Worm (Caenorhabditis elegans) whole organism, early embryonic: Measurements from ENCODE around the gene zig-3.

Source experiments
- B0310.2 ChIP-seq: sonication (generic microtip); optimal IDR thresholded peaks from 2 replicates; lab custom pipeline; 2016; ENCODE audit warnings: mild to moderate bottlenecking, missing genetic modification characterization, missing compliant biosample characterization
- F13C5.2 ChIP-seq: sonication (generic microtip); optimal IDR thresholded peaks from 2 replicates; lab custom pipeline; 2017; ENCODE audit warnings: mild to moderate bottlenecking, missing genetic modification characterization, inconsistent platforms, missing compliant biosample characterization
- aly-1 ChIP-seq: sonication (generic microtip); optimal IDR thresholded peaks from 2 replicates; lab custom pipeline; 2016; ENCODE audit warnings: missing genetic modification characterization, missing compliant biosample characterization
- ama-1 ChIP-seq: fragments of 150-350 bp; optimal IDR thresholded peaks from 2 replicates; lab custom pipeline; 2014
- ceh-13 ChIP-seq: fragments of 200-800 bp; sonication (Bioruptor generic); optimal IDR thresholded peaks from 2 replicates; lab custom pipeline; 2018; ENCODE audit warnings: mild to moderate bottlenecking, missing genetic modification characterization, missing compliant biosample characterization
- ceh-36 ChIP-seq: sonication (generic microtip); optimal IDR thresholded peaks from 2 replicates; lab custom pipeline; 2016; ENCODE audit warnings: missing genetic modification characterization, inconsistent platforms, missing compliant biosample characterization
- ets-7 ChIP-seq: sonication (generic microtip); optimal IDR thresholded peaks from 2 replicates; lab custom pipeline; 2016; ENCODE audit warnings: missing genotype, missing genetic modification characterization, missing compliant biosample characterization
- flt-1 ChIP-seq: fragments of 200-800 bp; sonication (Bioruptor generic); IDR thresholded peaks from 2 replicates; pipeline ENCODE4 v1.3.6; 2022; ENCODE audit warnings: missing genetic modification characterization, missing compliant biosample characterization
- hmbx-1 ChIP-seq: sonication (generic microtip); optimal IDR thresholded peaks from 2 replicates; lab custom pipeline; 2016; ENCODE audit warnings: mild to moderate bottlenecking, missing genetic modification characterization, missing compliant biosample characterization
- hmg-4 ChIP-seq: fragments of 200-800 bp; sonication (Bioruptor generic); optimal IDR thresholded peaks from 2 replicates; lab custom pipeline; 2018; ENCODE audit warnings: mild to moderate bottlenecking, missing genetic modification characterization, missing compliant biosample characterization
- hnd-1 ChIP-seq: sonication (generic microtip); optimal IDR thresholded peaks from 2 replicates; lab custom pipeline; 2016; ENCODE audit warnings: missing genetic modification characterization, missing compliant biosample characterization
- pes-1 ChIP-seq: fragments of 200-800 bp; sonication (Bioruptor generic); IDR thresholded peaks from 2 replicates; pipeline ENCODE4 v1.3.6; 2022; ENCODE audit warnings: missing genetic modification reagents, missing genetic modification characterization, missing compliant biosample characterization
- scrt-1 ChIP-seq: fragments of 200-800 bp; sonication (Bioruptor generic); IDR thresholded peaks from 2 replicates; pipeline ENCODE4 v1.3.6; 2022; ENCODE audit warnings: missing genetic modification characterization, missing compliant biosample characterization
- sea-1 ChIP-seq: fragments of 200-800 bp; sonication (Bioruptor generic); conservative IDR thresholded peaks from 2 replicates; pipeline ENCODE4 v1.3.6; 2022; ENCODE audit warnings: missing genetic modification characterization, missing compliant biosample characterization
- tbx-11 ChIP-seq: fragments of 200-800 bp; sonication (Bioruptor generic); IDR thresholded peaks from 2 replicates; pipeline ENCODE4 v1.3.6; 2022; ENCODE audit warnings: missing genetic modification characterization, missing compliant biosample characterization
- tbx-37 ChIP-seq: fragments of 200-800 bp; sonication (Bioruptor generic); conservative IDR thresholded peaks from 2 replicates; pipeline ENCODE4 v1.3.6; 2022; ENCODE audit warnings: missing genetic modification reagents, missing genetic modification characterization, missing compliant biosample characterization
- tra-4 ChIP-seq: sonication (generic microtip); optimal IDR thresholded peaks from 2 replicates; lab custom pipeline; 2017; ENCODE audit warnings: missing genetic modification characterization, missing compliant biosample characterization

zig-3 gene

DNA sequence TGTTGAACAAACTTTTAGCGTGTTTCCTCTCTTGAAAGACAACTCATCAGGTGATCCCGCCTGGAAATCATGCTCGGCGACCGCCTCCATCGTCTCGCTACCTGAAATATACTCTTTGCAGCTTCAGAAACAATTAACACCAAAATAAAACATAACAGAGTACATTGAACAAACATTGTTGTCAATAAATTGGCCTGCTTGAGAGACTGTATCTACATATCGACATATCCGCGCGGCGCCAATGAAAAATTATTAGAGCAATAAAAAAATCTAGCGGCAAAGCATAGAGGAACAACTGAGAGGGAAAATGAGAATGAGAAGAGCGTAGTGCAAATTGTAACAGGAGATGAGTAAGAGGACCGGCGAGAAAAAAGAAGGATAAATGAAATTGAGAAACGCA is 31.1 kb downstream of the zig-3 start, which contains the start of gene sem-5:
TSS of gene sem-5 (minus strand) at position 101 of the 400 bp plus-strand sequence.
- TF ChIP-seq ceh-36 (tag; lab: Kevin White, UChicago) (no peak), scrt-1 (GFP tag; lab: Robert Waterston, UW) (no peak), hnd-1 (tag; lab: Kevin White, UChicago) (no peak), pes-1 (GFP tag; lab: Robert Waterston, UW) (0 out of 2 replicates have a peak, but pooled peaks have one; percentile 5)

DNA sequence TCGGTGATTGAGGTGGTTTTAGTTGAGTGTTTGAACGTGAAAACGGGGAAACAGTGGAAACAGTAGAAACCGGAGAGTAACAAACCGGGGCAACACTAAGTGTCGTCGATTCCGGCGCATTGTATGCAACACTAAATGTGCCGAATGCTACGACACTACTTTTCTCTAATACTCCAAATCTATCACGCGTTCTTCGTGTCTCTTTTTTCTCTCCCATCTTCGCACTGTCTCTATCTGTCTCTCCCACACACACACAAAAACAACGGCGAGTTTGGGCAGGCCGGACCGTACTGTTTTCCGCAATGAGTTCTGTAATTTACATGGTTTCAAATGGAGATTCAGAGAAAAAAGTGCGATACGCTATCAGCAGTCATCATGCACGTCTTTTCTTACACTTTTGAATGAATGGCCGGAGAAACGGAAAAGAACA is 31.5 kb downstream of the zig-3 start:
- peak; percentile 59 for TF ChIP-seq hmg-4
- no peak for TF ChIP-seq flt-1 (GFP tag; lab: Robert Waterston, UW)
- no peak for TF ChIP-seq tra-4
- no peak for TF ChIP-seq tbx-37 (GFP tag; lab: Robert Waterston, UW)
- TF ChIP-seq ets-7 (tag; lab: Kevin White, UChicago): no peak
- TF ChIP-seq F13C5.2: peak; percentile 48
- no peak for TF ChIP-seq hnd-1 (tag; lab: Kevin White, UChicago)
- TF ChIP-seq ama-1: no peak
- TF ChIP-seq aly-1 (tag; lab: Kevin White, UChicago): peak; percentile 60
- no peak for TF ChIP-seq tbx-11 (GFP tag; lab: Robert Waterston, UW)
- no peak for TF ChIP-seq hmbx-1 (tag; lab: Kevin White, UChicago)
- TF ChIP-seq pes-1 (GFP tag; lab: Robert Waterston, UW): 0 out of 2 replicates have a peak, but pooled peaks have one; percentile 3
- TF ChIP-seq sea-1 (GFP tag; lab: Robert Waterston, UW): no peak

DNA sequence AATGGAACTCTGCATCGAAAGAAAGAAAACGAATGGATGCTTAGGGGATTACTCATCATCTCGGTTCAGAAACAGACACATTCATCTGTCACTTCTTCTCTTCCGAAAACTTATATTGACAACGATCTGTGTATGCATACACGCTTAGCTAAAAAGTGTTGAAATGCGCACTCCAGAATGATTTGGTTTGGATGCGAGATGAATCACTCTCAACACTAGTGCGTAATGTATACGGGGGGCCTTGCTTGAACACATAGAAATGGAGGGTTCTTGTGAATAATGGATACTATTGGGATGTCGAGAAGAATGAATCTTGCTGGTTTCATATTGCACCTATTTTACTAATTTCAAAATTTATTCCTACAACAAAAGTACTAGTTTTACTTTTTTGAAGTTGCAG is 33.5 kb downstream of the zig-3 start:
- no peak for TF ChIP-seq B0310.2
- TF ChIP-seq ceh-13 (GFP tag; lab: Kevin White, UChicago): no peak
- TF ChIP-seq ets-7 (tag; lab: Kevin White, UChicago): no peak

DNA sequence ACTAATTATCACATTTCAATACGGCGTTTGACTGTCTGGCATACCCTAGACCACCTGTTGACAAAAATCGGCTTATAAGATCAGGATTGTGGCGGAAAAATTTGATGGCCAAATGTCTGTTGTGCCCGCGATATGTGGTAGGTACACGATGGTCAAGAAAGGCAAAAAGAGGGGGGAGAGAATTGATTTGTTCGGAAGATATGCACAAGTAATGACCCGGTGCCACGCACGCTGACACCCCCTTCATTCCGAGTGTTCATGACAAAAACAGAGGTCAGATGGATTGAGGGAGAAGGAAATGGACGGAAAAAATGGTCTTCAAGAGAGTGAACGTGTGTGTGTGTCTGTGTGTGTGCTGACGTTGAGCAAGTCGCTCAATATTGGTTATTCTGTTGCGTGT is 34.9 kb downstream of the zig-3 start:
- TF ChIP-seq tbx-11 (GFP tag; lab: Robert Waterston, UW) (0 out of 2 replicates have a peak, but pooled peaks have one; percentile 11), flt-1 (GFP tag; lab: Robert Waterston, UW) (no peak), scrt-1 (GFP tag; lab: Robert Waterston, UW) (0 out of 2 replicates have a peak, but pooled peaks have one; percentile 47), hmbx-1 (tag; lab: Kevin White, UChicago) (no peak), aly-1 (tag; lab: Kevin White, UChicago) (no peak), sea-1 (GFP tag; lab: Robert Waterston, UW) (no peak), tbx-37 (GFP tag; lab: Robert Waterston, UW) (no peak), ceh-36 (tag; lab: Kevin White, UChicago) (no peak), ets-7 (tag; lab: Kevin White, UChicago) (no peak), pes-1 (GFP tag; lab: Robert Waterston, UW) (no peak), B0310.2 (no peak), tra-4 (no peak), ceh-13 (GFP tag; lab: Kevin White, UChicago) (no peak), hnd-1 (tag; lab: Kevin White, UChicago) (no peak), F13C5.2 (no peak), ama-1 (no peak), hmg-4 (peak; percentile 68)

DNA sequence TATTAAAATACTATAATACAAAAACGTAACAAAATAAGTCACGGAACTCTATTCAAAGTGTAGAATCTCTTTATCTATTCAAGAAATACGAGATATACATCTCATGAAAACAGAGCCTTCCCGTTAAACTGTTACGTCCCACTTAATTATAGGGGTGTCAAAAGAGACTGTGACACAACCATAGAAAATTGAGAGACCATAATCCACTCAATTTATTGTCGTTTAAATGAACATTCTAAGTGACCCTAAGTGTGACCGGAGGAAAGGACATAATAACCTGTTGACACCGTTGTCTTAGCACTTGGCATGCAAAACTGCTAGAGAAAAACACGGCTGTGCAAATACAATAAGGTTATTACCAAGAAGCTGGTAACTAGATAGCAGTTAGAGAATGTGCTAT is 38.0 kb downstream of the zig-3 start:
- TF ChIP-seq B0310.2: no peak
- no peak for TF ChIP-seq hmbx-1 (tag; lab: Kevin White, UChicago)
- no peak for TF ChIP-seq tbx-11 (GFP tag; lab: Robert Waterston, UW)
- TF ChIP-seq F13C5.2: no peak
- no peak for TF ChIP-seq tra-4
- no peak for TF ChIP-seq flt-1 (GFP tag; lab: Robert Waterston, UW)
- TF ChIP-seq ets-7 (tag; lab: Kevin White, UChicago): no peak
- no peak for TF ChIP-seq ceh-36 (tag; lab: Kevin White, UChicago)
- TF ChIP-seq scrt-1 (GFP tag; lab: Robert Waterston, UW): no peak
- no peak for TF ChIP-seq ceh-13 (GFP tag; lab: Kevin White, UChicago)
- no peak for TF ChIP-seq hnd-1 (tag; lab: Kevin White, UChicago)
- no peak for TF ChIP-seq pes-1 (GFP tag; lab: Robert Waterston, UW)

DNA sequence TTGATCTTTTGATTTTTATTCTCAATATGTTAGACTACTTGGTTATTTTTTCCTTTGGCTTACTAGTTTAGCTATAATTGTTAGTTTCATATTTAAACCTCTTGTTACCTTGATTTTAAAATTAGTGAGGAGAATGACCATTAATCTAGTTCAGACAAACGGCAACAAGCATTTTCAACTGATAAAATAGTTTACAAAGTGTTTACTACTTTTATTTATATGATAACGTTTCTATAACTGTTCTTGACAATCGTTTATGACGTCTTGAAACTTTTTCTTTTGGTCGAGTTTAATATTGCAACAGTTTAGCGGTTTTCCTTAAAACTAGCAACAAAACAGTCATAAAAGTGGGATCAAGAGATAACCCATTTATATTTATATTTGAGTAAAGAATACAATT is 45.2 kb downstream of the zig-3 start:
- TF ChIP-seq F13C5.2: no peak
- TF ChIP-seq hnd-1 (tag; lab: Kevin White, UChicago): no peak
- no peak for TF ChIP-seq flt-1 (GFP tag; lab: Robert Waterston, UW)
- TF ChIP-seq ceh-13 (GFP tag; lab: Kevin White, UChicago): no peak

DNA sequence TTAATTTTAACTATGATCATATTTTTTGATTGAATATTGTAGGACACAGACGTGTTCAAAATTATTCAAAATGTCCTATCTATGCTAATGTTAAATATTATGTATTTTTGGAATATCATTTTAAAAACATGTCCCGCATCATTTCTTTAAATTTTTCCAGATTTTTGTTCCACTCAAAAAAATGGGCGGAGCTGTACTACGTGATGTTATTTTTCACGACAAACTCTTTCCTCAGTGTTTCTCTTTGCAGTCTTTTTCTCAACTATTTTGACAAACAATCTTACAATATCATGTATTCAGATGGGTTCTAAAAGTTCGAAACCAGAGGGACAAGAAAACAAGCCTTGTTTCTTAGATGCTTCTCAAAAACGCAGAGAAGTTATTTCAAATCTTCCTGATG is 45.9 kb downstream of the zig-3 start, which contains the start of gene F45E1.5:
TSS of gene F45E1.5 (plus strand) at position 301 of the 400 bp plus-strand sequence.
- TF ChIP-seq hmbx-1 (tag; lab: Kevin White, UChicago) (no peak), B0310.2 (no peak), tra-4 (no peak), F13C5.2 (no peak), hnd-1 (tag; lab: Kevin White, UChicago) (no peak)

DNA sequence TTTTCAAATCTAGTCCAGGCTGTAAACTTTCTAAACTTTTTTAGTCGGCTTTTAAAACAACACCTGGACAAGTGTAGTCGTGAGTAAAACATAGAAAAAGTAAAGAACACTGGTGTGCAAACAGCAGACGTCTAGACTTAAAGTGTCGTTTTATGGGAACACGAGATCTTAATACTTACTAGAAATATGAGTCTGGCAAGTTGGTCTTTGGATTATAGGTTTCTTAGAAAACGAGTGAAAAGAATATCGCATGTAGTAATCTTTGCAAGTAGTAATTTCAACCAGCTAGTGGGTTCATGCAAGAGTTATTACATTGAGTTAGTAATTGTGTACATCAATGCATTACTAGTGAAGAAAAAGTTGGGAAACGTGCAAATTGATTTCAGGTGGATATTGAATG is 46.9 kb downstream of the zig-3 start:
- TF ChIP-seq flt-1 (GFP tag; lab: Robert Waterston, UW) (no peak), sea-1 (GFP tag; lab: Robert Waterston, UW) (no peak), hnd-1 (tag; lab: Kevin White, UChicago) (no peak), ceh-13 (GFP tag; lab: Kevin White, UChicago) (no peak), scrt-1 (GFP tag; lab: Robert Waterston, UW) (no peak), tra-4 (no peak), F13C5.2 (no peak), hmg-4 (no peak), ceh-36 (tag; lab: Kevin White, UChicago) (no peak), B0310.2 (no peak), ets-7 (tag; lab: Kevin White, UChicago) (no peak), ama-1 (no peak), hmbx-1 (tag; lab: Kevin White, UChicago) (no peak), tbx-37 (GFP tag; lab: Robert Waterston, UW) (no peak), aly-1 (tag; lab: Kevin White, UChicago) (no peak), pes-1 (GFP tag; lab: Robert Waterston, UW) (no peak), tbx-11 (GFP tag; lab: Robert Waterston, UW) (no peak)
